Worm (Caenorhabditis elegans): ENCODE data around the gene fbxb-83.

fbxb-83 gene

ce11 chrIII:171617-172016 is 26.6 kb upstream of the fbxb-83 start, which contains the start of the genes F40G9.9 and F40G9.12:
Gene F40G9.9, minus strand, starts transcription at chrIII:171717.
Gene F40G9.12, plus strand, starts transcription at chrIII:171847.
- TF ChIP-seq ets-7 (tag; optimal IDR thresholded peaks at IDR 0.05) (no peak), flt-1 (GFP tag; IDR thresholded peaks at IDR 0.05) (no peak), aly-1 (tag; optimal IDR thresholded peaks at IDR 0.05) (no peak), ceh-13 (GFP tag; optimal IDR thresholded peaks at IDR 0.05) (no peak), pes-1 (GFP tag; IDR thresholded peaks at IDR 0.05) (no peak), tra-4 (tag; optimal IDR thresholded peaks at IDR 0.05) (no peak), tbx-37 (GFP tag; conservative IDR thresholded peaks at IDR 0.05) (no peak), hmg-4 (GFP tag; optimal IDR thresholded peaks at IDR 0.05) (no peak), F13C5.2 (tag; optimal IDR thresholded peaks at IDR 0.05) (no peak), ama-1 (optimal IDR thresholded peaks at IDR 0.05) (no peak), sea-1 (GFP tag; conservative IDR thresholded peaks at IDR 0.05) (no peak), hmbx-1 (tag; optimal IDR thresholded peaks at IDR 0.05) (no peak), scrt-1 (GFP tag; IDR thresholded peaks at IDR 0.05) (no peak), hnd-1 (tag; optimal IDR thresholded peaks at IDR 0.05) (no peak), B0310.2 (tag; optimal IDR thresholded peaks at IDR 0.05) (no peak), tbx-11 (GFP tag; IDR thresholded peaks at IDR 0.05) (no peak), ceh-36 (tag; optimal IDR thresholded peaks at IDR 0.05) (no peak)

- TF ChIP-seq tbx-11 (GFP tag; IDR thresholded peaks at IDR 0.05) (no peak), hmbx-1 (tag; optimal IDR thresholded peaks at IDR 0.05) (no peak)
Measured at ce11 chrIII:169478-169877, 24.5 kb upstream of the fbxb-83 start, which contains the start of gene F40G9.18. Gene F40G9.18, minus strand, starts transcription at chrIII:169578.

DNA sequence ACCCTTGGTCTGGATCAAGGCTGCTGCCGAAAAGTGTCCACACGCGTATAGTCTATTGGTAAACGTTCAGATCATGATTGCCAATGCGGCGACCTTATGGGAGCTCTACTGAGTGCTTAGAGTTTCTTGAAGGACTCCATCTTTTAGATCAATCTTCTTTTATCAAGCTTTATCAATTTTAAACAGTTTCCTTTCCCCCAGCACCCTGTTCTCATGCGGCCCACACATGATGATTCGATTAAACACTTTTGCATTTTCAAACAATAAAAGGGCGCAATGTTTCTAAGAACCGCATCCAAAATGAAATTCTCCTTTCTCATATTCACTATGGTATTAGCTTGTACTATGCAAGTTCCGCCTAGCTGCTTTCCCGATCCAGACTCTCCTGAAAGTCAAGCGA is 20.4 kb upstream of the fbxb-83 start, which contains the start of gene F40G9.7:
TSS of gene F40G9.7 (plus strand) at position 301 of the 400 bp plus-strand sequence.
- TF ChIP-seq hnd-1 (tag; optimal IDR thresholded peaks at IDR 0.05) (no peak), sea-1 (GFP tag; conservative IDR thresholded peaks at IDR 0.05) (no peak), hmg-4 (GFP tag; optimal IDR thresholded peaks at IDR 0.05) (no peak), ceh-13 (GFP tag; optimal IDR thresholded peaks at IDR 0.05) (no peak), B0310.2 (tag; optimal IDR thresholded peaks at IDR 0.05) (no peak), F13C5.2 (tag; optimal IDR thresholded peaks at IDR 0.05) (no peak), tbx-37 (GFP tag; conservative IDR thresholded peaks at IDR 0.05) (no peak), flt-1 (GFP tag; IDR thresholded peaks at IDR 0.05) (no peak), aly-1 (tag; optimal IDR thresholded peaks at IDR 0.05) (no peak)

DNA sequence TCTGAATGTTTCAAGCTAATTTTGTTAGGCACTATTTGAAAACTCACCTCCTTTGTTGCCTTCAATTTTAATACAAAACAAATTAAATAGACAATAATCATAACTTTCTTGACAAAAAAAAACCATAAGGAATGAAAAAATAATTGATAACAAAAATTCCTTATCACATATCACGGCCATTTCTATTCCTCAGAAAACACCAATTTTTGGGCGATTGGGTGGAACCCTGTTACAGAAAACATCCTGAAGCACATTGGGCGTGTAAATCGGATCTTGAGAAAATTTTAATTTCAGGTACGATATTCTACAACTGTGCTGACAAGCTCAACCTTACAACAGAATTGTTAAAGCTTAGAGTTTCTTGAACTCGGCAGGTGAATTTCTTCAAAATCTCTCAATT is 19.8 kb upstream of the fbxb-83 start, which contains the start of gene F40G9.8:
TSS of gene F40G9.8 (minus strand) at position 101 of the 400 bp plus-strand sequence.
- TF ChIP-seq sea-1 (GFP tag; conservative IDR thresholded peaks at IDR 0.05): no peak
- no peak for TF ChIP-seq ceh-36 (tag; optimal IDR thresholded peaks at IDR 0.05)
- no peak for TF ChIP-seq flt-1 (GFP tag; IDR thresholded peaks at IDR 0.05)
- TF ChIP-seq pes-1 (GFP tag; IDR thresholded peaks at IDR 0.05): no peak
- no peak for TF ChIP-seq B0310.2 (tag; optimal IDR thresholded peaks at IDR 0.05)
- no peak for TF ChIP-seq tra-4 (tag; optimal IDR thresholded peaks at IDR 0.05)
- TF ChIP-seq ceh-13 (GFP tag; optimal IDR thresholded peaks at IDR 0.05): no peak
- no peak for TF ChIP-seq F13C5.2 (tag; optimal IDR thresholded peaks at IDR 0.05)
- TF ChIP-seq scrt-1 (GFP tag; IDR thresholded peaks at IDR 0.05): no peak
- TF ChIP-seq ets-7 (tag; optimal IDR thresholded peaks at IDR 0.05): no peak
- no peak for TF ChIP-seq tbx-11 (GFP tag; IDR thresholded peaks at IDR 0.05)
- TF ChIP-seq aly-1 (tag; optimal IDR thresholded peaks at IDR 0.05): no peak
- TF ChIP-seq tbx-37 (GFP tag; conservative IDR thresholded peaks at IDR 0.05): no peak
- no peak for TF ChIP-seq hmg-4 (GFP tag; optimal IDR thresholded peaks at IDR 0.05)
- TF ChIP-seq ama-1 (optimal IDR thresholded peaks at IDR 0.05): no peak
- no peak for TF ChIP-seq hmbx-1 (tag; optimal IDR thresholded peaks at IDR 0.05)
- TF ChIP-seq hnd-1 (tag; optimal IDR thresholded peaks at IDR 0.05): no peak

ce11 chrIII:159665-160064 is 14.7 kb upstream of the fbxb-83 start:
- TF ChIP-seq sea-1 (GFP tag; conservative IDR thresholded peaks at IDR 0.05): no peak
- no peak for TF ChIP-seq hmg-4 (GFP tag; optimal IDR thresholded peaks at IDR 0.05)
- no peak for TF ChIP-seq B0310.2 (tag; optimal IDR thresholded peaks at IDR 0.05)
- no peak for TF ChIP-seq ceh-36 (tag; optimal IDR thresholded peaks at IDR 0.05)
- TF ChIP-seq pes-1 (GFP tag; IDR thresholded peaks at IDR 0.05): no peak

DNA sequence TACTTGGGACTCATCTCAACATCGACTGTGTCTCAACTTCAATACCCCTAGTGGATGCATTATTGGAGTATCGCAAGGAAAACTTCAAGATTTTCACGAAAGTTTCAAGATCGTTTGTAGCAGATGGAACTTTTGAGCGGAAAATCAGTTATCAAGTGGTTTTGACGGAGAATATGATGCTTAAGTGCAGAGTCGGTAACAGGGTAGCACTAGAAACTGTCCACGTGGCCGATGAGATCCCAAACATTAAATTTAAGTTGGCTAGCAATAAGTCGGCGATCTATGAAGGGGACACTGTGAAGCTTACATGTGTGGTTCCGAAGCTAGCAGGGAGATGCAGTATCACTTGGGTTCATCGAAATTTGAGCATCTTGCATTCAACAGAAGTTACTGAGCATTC is 14.1 kb upstream of the fbxb-83 start:
- TF ChIP-seq sea-1 (GFP tag; conservative IDR thresholded peaks at IDR 0.05): no peak
- TF ChIP-seq hmbx-1 (tag; optimal IDR thresholded peaks at IDR 0.05): no peak
- TF ChIP-seq hmg-4 (GFP tag; optimal IDR thresholded peaks at IDR 0.05): no peak
- no peak for TF ChIP-seq F13C5.2 (tag; optimal IDR thresholded peaks at IDR 0.05)
- TF ChIP-seq tbx-11 (GFP tag; IDR thresholded peaks at IDR 0.05): no peak
- no peak for TF ChIP-seq B0310.2 (tag; optimal IDR thresholded peaks at IDR 0.05)
- TF ChIP-seq aly-1 (tag; optimal IDR thresholded peaks at IDR 0.05): no peak
- no peak for TF ChIP-seq flt-1 (GFP tag; IDR thresholded peaks at IDR 0.05)
- TF ChIP-seq ama-1 (optimal IDR thresholded peaks at IDR 0.05): no peak
- no peak for TF ChIP-seq hnd-1 (tag; optimal IDR thresholded peaks at IDR 0.05)
- TF ChIP-seq ets-7 (tag; optimal IDR thresholded peaks at IDR 0.05): no peak
- no peak for TF ChIP-seq pes-1 (GFP tag; IDR thresholded peaks at IDR 0.05)
- TF ChIP-seq tra-4 (tag; optimal IDR thresholded peaks at IDR 0.05): no peak
- no peak for TF ChIP-seq scrt-1 (GFP tag; IDR thresholded peaks at IDR 0.05)
- no peak for TF ChIP-seq ceh-36 (tag; optimal IDR thresholded peaks at IDR 0.05)
- no peak for TF ChIP-seq ceh-13 (GFP tag; optimal IDR thresholded peaks at IDR 0.05)
- TF ChIP-seq tbx-37 (GFP tag; conservative IDR thresholded peaks at IDR 0.05): no peak

ce11 chrIII:157980-158379 is 13.0 kb upstream of the fbxb-83 start:
- no peak for TF ChIP-seq B0310.2 (tag; optimal IDR thresholded peaks at IDR 0.05)
- TF ChIP-seq ceh-36 (tag; optimal IDR thresholded peaks at IDR 0.05): no peak
- TF ChIP-seq F13C5.2 (tag; optimal IDR thresholded peaks at IDR 0.05): no peak
- TF ChIP-seq sea-1 (GFP tag; conservative IDR thresholded peaks at IDR 0.05): no peak
- no peak for TF ChIP-seq ceh-13 (GFP tag; optimal IDR thresholded peaks at IDR 0.05)
- TF ChIP-seq hmg-4 (GFP tag; optimal IDR thresholded peaks at IDR 0.05): no peak
- TF ChIP-seq tbx-11 (GFP tag; IDR thresholded peaks at IDR 0.05): no peak
- no peak for TF ChIP-seq ets-7 (tag; optimal IDR thresholded peaks at IDR 0.05)
- TF ChIP-seq hnd-1 (tag; optimal IDR thresholded peaks at IDR 0.05): no peak
- TF ChIP-seq ama-1 (optimal IDR thresholded peaks at IDR 0.05): no peak
- no peak for TF ChIP-seq flt-1 (GFP tag; IDR thresholded peaks at IDR 0.05)
- no peak for TF ChIP-seq tbx-37 (GFP tag; conservative IDR thresholded peaks at IDR 0.05)
- TF ChIP-seq pes-1 (GFP tag; IDR thresholded peaks at IDR 0.05): no peak
- no peak for TF ChIP-seq tra-4 (tag; optimal IDR thresholded peaks at IDR 0.05)
- no peak for TF ChIP-seq hmbx-1 (tag; optimal IDR thresholded peaks at IDR 0.05)
- no peak for TF ChIP-seq scrt-1 (GFP tag; IDR thresholded peaks at IDR 0.05)
